Worm (Caenorhabditis elegans): Measurements from ENCODE around the gene cyp-33C11.
A peak's percentile ranks its signal among the peaks of the same experiment; 100 is the strongest.

Gene cyp-33C11

ce11 chrV:727484-728351 is 14.9 kb upstream of the cyp-33C11 start, which contains the start of the genes icl-1 and srh-2 (continued):
- TF ChIP-seq lsy-2 (tag; optimal IDR thresholded peaks at IDR 0.05) = peak in 1 of 2 experiments; percentile 47
- TF ChIP-seq dpl-1 (GFP tag; optimal IDR thresholded peaks at IDR 0.05) = peak; percentile 1
- TF ChIP-seq aha-1 (tag) = peak; percentile 90
- no peak for TF ChIP-seq aly-2 (tag; optimal IDR thresholded peaks at IDR 0.05)

DNA sequence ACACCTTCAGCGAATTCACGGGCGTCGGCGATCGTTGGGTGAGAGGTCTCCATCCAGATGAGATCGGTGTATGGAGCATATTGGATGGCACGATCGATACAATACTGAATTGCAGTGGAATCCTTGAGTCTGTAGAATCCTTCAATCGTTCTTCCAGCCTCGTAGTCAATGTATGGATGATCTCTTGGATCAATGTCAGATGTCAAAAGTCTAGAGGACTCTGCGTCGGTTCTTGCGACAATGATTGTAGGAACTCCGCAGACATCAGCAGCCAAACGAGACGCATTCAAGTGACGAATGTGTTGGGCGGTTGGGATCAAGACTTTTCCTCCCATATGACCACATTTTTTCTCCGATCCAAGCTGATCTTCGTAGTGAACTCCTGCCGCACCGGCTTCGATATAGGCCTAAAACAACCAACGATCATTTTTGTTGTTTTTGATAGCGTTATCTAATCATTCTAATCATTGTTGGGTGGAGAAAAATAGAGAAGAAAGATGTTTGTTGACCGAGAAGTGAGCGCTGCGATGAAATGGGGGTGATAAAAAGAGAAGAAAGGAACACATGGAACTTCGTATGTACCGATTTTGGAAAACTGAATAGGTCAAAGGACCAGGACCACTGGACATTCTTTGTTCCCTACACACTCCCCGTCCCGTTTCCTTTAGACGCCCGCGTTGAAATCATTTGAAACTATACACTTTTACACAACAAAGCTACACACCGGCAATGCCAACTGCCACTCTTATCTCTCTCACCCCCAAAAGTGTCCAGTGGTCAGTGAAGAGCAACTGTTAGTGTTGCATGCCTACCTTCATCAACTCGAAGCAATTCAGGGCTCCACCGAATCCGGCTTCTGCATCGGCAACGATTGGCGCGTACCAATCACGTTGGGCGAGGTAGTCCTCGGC is 14.0 kb upstream of the cyp-33C11 start:
- no peak for TF ChIP-seq nhr-6 (tag; optimal IDR thresholded peaks at IDR 0.05)
- peak; percentile 41; the same call in 1 of the 2 replicates for TF ChIP-seq zfp-3 (GFP tag; conservative IDR thresholded peaks at IDR 0.05)
- peak in 1 of 2 experiments; percentile 6 for TF ChIP-seq daf-16 (GFP tag; optimal IDR thresholded peaks at IDR 0.05)
- TF ChIP-seq daf-16 (tag; optimal IDR thresholded peaks at IDR 0.05) = no peak
- TF ChIP-seq hlh-11 (tag; optimal IDR thresholded peaks at IDR 0.05) = no peak
- TF ChIP-seq unc-130 (GFP tag; optimal IDR thresholded peaks at IDR 0.05) = no peak
- TF ChIP-seq aha-1 (tag) = peak; percentile 97
- peak; percentile 44 for TF ChIP-seq pqm-1 (tag; optimal IDR thresholded peaks at IDR 0.05)
- no peak for TF ChIP-seq rbr-2 (tag; optimal IDR thresholded peaks at IDR 0.05)
- no peak; the same call in 1 of the 2 replicates for TF ChIP-seq dmd-6 (GFP tag; IDR thresholded peaks at IDR 0.05)
- TF ChIP-seq vab-7 (GFP tag; IDR thresholded peaks at IDR 0.05) = no peak
- peak; percentile 11 for TF ChIP-seq mes-2 (tag; optimal IDR thresholded peaks at IDR 0.05; ENCODE audit: poor library complexity, severe bottlenecking)
- peak; percentile 89 for TF ChIP-seq ama-1 (optimal IDR thresholded peaks at IDR 0.05)
- TF ChIP-seq lin-15B (tag; optimal IDR thresholded peaks at IDR 0.05) = no peak
- peak; percentile 22 for TF ChIP-seq nhr-10 (tag; optimal IDR thresholded peaks at IDR 0.05)
- no peak for TF ChIP-seq dmd-8 (GFP tag; IDR thresholded peaks at IDR 0.05)
- TF ChIP-seq jun-1 (tag; optimal IDR thresholded peaks at IDR 0.05) = no peak
- no peak for TF ChIP-seq nhr-77 (tag; optimal IDR thresholded peaks at IDR 0.05)
- TF ChIP-seq tra-1 (GFP tag; IDR thresholded peaks at IDR 0.05) = no peak
- peak; percentile 43 for TF ChIP-seq dve-1 (tag; optimal IDR thresholded peaks at IDR 0.05; ENCODE audit: insufficient read depth)
- TF ChIP-seq hmg-1.1 (GFP tag; IDR thresholded peaks at IDR 0.05) = no peak
- peak; percentile 7; the same call in 1 of the 2 replicates for TF ChIP-seq dmd-9 (GFP tag; IDR thresholded peaks at IDR 0.05)
- peak; percentile 18; the same call in 1 of the 2 replicates for TF ChIP-seq pha-4 (GFP tag; IDR thresholded peaks at IDR 0.05)
- TF ChIP-seq pha-4 (tag; optimal IDR thresholded peaks at IDR 0.05) = no peak
- TF ChIP-seq nhr-42 (GFP tag; IDR thresholded peaks at IDR 0.05) = peak; percentile 24; the same call in 1 of the 2 replicates
- TF ChIP-seq Y48G9A.11 (GFP tag; IDR thresholded peaks at IDR 0.05) = no peak
- TF ChIP-seq mep-1 (tag; optimal IDR thresholded peaks at IDR 0.05) = peak; percentile 30
- no peak for TF ChIP-seq fkh-10 (GFP tag; optimal IDR thresholded peaks at IDR 0.05)
- TF ChIP-seq lin-38 (GFP tag; IDR thresholded peaks at IDR 0.05) = 0 out of 2 replicates have a peak, but pooled peaks have one; percentile 3
- peak; percentile 15 for TF ChIP-seq zip-2 (tag; optimal IDR thresholded peaks at IDR 0.05)
- peak; percentile 26 for TF ChIP-seq nhr-28 (tag; optimal IDR thresholded peaks at IDR 0.05)
- TF ChIP-seq lim-7 (GFP tag; IDR thresholded peaks at IDR 0.05) = 0 out of 2 replicates have a peak, but pooled peaks have one; percentile 8
- peak; percentile 27; the same call in 1 of the 2 replicates for TF ChIP-seq T26A8.4 (GFP tag; IDR thresholded peaks at IDR 0.05)
- 0 out of 2 replicates have a peak, but pooled peaks have one; percentile 38 for TF ChIP-seq daf-19 (GFP tag; conservative IDR thresholded peaks at IDR 0.05)
- TF ChIP-seq lin-13 (GFP tag; optimal IDR thresholded peaks at IDR 0.05) = no peak
